Fruit fly (Drosophila melanogaster) whole organism, adult: ENCODE results near the gene sowi.

ENCODE experiments used
- CG11617 ChIP-seq: fragments of 200-800 bp; sonication (Bioruptor generic); optimal IDR thresholded peaks from 2 replicates; lab custom pipeline; 2017; ENCODE audit warnings: mild to moderate bottlenecking, missing biosample characterization, missing genetic modification reagents, missing genetic modification characterization
- CG12768 ChIP-seq: fragments of 200-800 bp; sonication (Bioruptor generic); optimal IDR thresholded peaks from 2 replicates; lab custom pipeline; 2017; ENCODE audit warnings: missing biosample characterization, missing genetic modification characterization, mild to moderate bottlenecking, moderate library complexity, missing genetic modification reagents
- CG1620 ChIP-seq: fragments of 200-800 bp; sonication (Bioruptor generic); optimal IDR thresholded peaks from 2 replicates; lab custom pipeline; 2016; ENCODE audit warnings: missing biosample characterization, missing genetic modification characterization
- CG7045 ChIP-seq: fragments of 200-800 bp; sonication (Bioruptor generic); optimal IDR thresholded peaks from 2 replicates; lab custom pipeline; 2017; ENCODE audit warnings: missing biosample characterization, mild to moderate bottlenecking, missing genetic modification characterization
- Clk ChIP-seq: fragments of 200-800 bp; sonication (Bioruptor generic); optimal IDR thresholded peaks from 2 replicates; lab custom pipeline; 2017; ENCODE audit warnings: missing biosample characterization, missing genetic modification characterization
- Crg-1 ChIP-seq: fragments of 200-800 bp; sonication (Bioruptor generic); optimal IDR thresholded peaks from 2 replicates; lab custom pipeline; 2016; ENCODE audit warnings: missing biosample characterization, missing genetic modification characterization
- Hr96 ChIP-seq: fragments of 200-800 bp; sonication (Bioruptor generic); optimal IDR thresholded peaks from 2 replicates; lab custom pipeline; 2016; ENCODE audit warnings: missing biosample characterization, missing genetic modification characterization
- Mnt ChIP-seq: fragments of 200-800 bp; sonication (Bioruptor generic); optimal IDR thresholded peaks from 2 replicates; lab custom pipeline; 2016; ENCODE audit warnings: missing biosample characterization, mild to moderate bottlenecking, missing genetic modification characterization
- bab1 ChIP-seq: fragments of 200-800 bp; sonication (Bioruptor generic); optimal IDR thresholded peaks from 3 replicates; lab custom pipeline; 2019; ENCODE audit warnings: missing biosample characterization, mild to moderate bottlenecking, missing genetic modification characterization, moderate library complexity
- cic ChIP-seq: fragments of 200-800 bp; sonication (Bioruptor generic); optimal IDR thresholded peaks from 2 replicates; lab custom pipeline; 2017; ENCODE audit warnings: missing biosample characterization, mild to moderate bottlenecking, missing genetic modification characterization, moderate library complexity
- cnc ChIP-seq, 2 experiments: fragments of >200 bp; optimal IDR thresholded peaks; 2 replicates each; lab custom pipeline; 2017
- tj ChIP-seq: fragments of 200-800 bp; sonication (Bioruptor generic); optimal IDR thresholded peaks from 3 replicates; lab custom pipeline; 2017; ENCODE audit warnings: missing biosample characterization, mild to moderate bottlenecking, missing genetic modification characterization, moderate library complexity
- toe ChIP-seq: fragments of 200-800 bp; sonication (Bioruptor generic); optimal IDR thresholded peaks from 2 replicates; lab custom pipeline; 2016; ENCODE audit warnings: missing biosample characterization, missing genetic modification characterization

dm6 chr3R:6597922-6598321, 29.8 kb downstream of the sowi start, which contains the start of gene CG1138:
- TF ChIP-seq Mnt (no peak), cic (no peak), cnc (optimal IDR thresholded peaks at IDR 0.05; lab: Kevin White, UChicago) (no peak), CG12768 (no peak), CG7045 (GFP tag; lab: Kevin White, UChicago) (no peak), Hr96 (GFP tag; lab: Kevin White, UChicago) (no peak), Clk (GFP tag; lab: Kevin White, UChicago) (no peak), CG11617 (no peak), CG1620 (GFP tag; lab: Kevin White, UChicago) (no peak), toe (GFP tag; lab: Kevin White, UChicago) (no peak), tj (no peak), Crg-1 (GFP tag; lab: Kevin White, UChicago) (no peak), bab1 (GFP tag; lab: Kevin White, UChicago) (no peak)
